Worm (Caenorhabditis elegans) whole organism, mixed stage, embryonic: ENCODE results near the gene Y22D7AL.11.

ENCODE experiments used
- ceh-83 ChIP-seq: fragments of 200-800 bp; sonication (Bioruptor generic); optimal IDR thresholded peaks from 2 replicates; lab custom pipeline; 2018; ENCODE audit warnings: mild to moderate bottlenecking, missing genetic modification characterization, missing compliant biosample characterization
- elt-1 ChIP-seq: sonication (generic microtip); optimal IDR thresholded peaks from 2 replicates; lab custom pipeline; 2017; ENCODE audit warnings: missing genetic modification characterization, mild to moderate bottlenecking, missing compliant biosample characterization, antibody characterized with exemption, moderate library complexity, borderline replicate concordance; ENCODE audit not compliant: insufficient read depth
- nhr-28 ChIP-seq: fragments of 150-350 bp; optimal IDR thresholded peaks from 2 replicates; lab custom pipeline; 2014; ENCODE audit warnings: missing biosample characterization, missing genetic modification characterization
- pha-4 ChIP-seq: fragments of 150-350 bp; optimal IDR thresholded peaks from 2 replicates; lab custom pipeline; 2018; ENCODE audit warnings: missing biosample characterization, missing genetic modification reagents, missing genetic modification characterization
- sem-2 ChIP-seq: fragments of 200-800 bp; sonication (Bioruptor generic); optimal IDR thresholded peaks from 2 replicates; lab custom pipeline; 2018; ENCODE audit warnings: mild to moderate bottlenecking, missing genetic modification characterization, missing compliant biosample characterization
- sptf-1 ChIP-seq: sonication (generic microtip); optimal IDR thresholded peaks from 2 replicates; lab custom pipeline; 2017; ENCODE audit warnings: mild to moderate bottlenecking, missing genetic modification characterization, moderate library complexity, missing compliant biosample characterization
- unc-120 ChIP-seq: sonication (generic microtip); optimal IDR thresholded peaks from 2 replicates; lab custom pipeline; 2017; ENCODE audit warnings: missing genetic modification characterization, missing compliant biosample characterization; ENCODE audit not compliant: poor library complexity, severe bottlenecking
- unc-39 ChIP-seq: fragments of 150-350 bp; optimal IDR thresholded peaks from 2 replicates; lab custom pipeline; 2014; ENCODE audit warnings: missing biosample characterization, missing genetic modification characterization
- unc-62 ChIP-seq: fragments of 150-350 bp; optimal IDR thresholded peaks from 2 replicates; lab custom pipeline; 2014; ENCODE audit warnings: missing biosample characterization, missing genetic modification reagents, missing genetic modification characterization

- TF ChIP-seq nhr-28 (tag; lab: Kevin White, UChicago) = no peak
- no peak for TF ChIP-seq unc-62
- no peak for TF ChIP-seq sem-2 (GFP tag; lab: Kevin White, UChicago)
- no peak for TF ChIP-seq unc-120 (tag; lab: Kevin White, UChicago)
- TF ChIP-seq pha-4 (tag; lab: Kevin White, UChicago) = no peak
- no peak for TF ChIP-seq elt-1 (tag; lab: Kevin White, UChicago)
- no peak for TF ChIP-seq sptf-1 (tag; lab: Kevin White, UChicago)
- no peak for TF ChIP-seq unc-39 (tag; lab: Kevin White, UChicago)
- TF ChIP-seq ceh-83 (GFP tag; lab: Kevin White, UChicago) = no peak
Measured at ce11 chrIII:1666893-1667292, 32.7 kb upstream of the Y22D7AL.11 start.
